Worm (Caenorhabditis elegans): ENCODE data around the gene Y14H12A.1.

DNA sequence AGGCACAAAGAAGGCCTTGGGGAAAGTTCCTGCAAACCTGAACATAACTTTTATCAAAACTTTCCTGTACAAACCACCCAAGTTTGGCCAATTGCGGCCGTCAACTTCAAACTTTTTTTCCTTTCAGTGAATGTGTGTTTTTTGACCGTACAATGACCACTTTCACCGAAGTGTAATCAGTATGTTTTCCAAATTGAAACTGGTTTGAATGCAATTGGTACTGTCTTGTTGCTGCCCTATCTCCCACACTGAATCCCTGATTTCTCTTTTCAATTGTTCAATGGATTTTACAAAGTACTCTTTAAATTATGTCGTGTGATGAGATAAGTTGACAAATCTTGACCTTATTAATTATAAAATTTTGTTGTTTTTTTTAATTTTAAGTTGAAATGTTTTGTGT lies 7.4 kb downstream of the Y14H12A.1 start:
- TF ChIP-seq F13C5.2 (tag; optimal IDR thresholded peaks at IDR 0.05) (no peak), tbx-37 (GFP tag; conservative IDR thresholded peaks at IDR 0.05) (no peak), ama-1 (optimal IDR thresholded peaks at IDR 0.05) (no peak), tra-4 (tag; optimal IDR thresholded peaks at IDR 0.05) (no peak), sea-1 (GFP tag; conservative IDR thresholded peaks at IDR 0.05) (no peak), hmg-4 (GFP tag; optimal IDR thresholded peaks at IDR 0.05) (no peak), hnd-1 (tag; optimal IDR thresholded peaks at IDR 0.05) (no peak), tbx-11 (GFP tag; IDR thresholded peaks at IDR 0.05) (no peak), ceh-36 (tag; optimal IDR thresholded peaks at IDR 0.05) (no peak), flt-1 (GFP tag; IDR thresholded peaks at IDR 0.05) (no peak), ets-7 (tag; optimal IDR thresholded peaks at IDR 0.05) (no peak)
